Worm (Caenorhabditis elegans): Measurements from ENCODE around the gene str-13.
A peak's percentile ranks its signal among the peaks of the same experiment; 100 is the strongest.

The str-13 gene

DNA sequence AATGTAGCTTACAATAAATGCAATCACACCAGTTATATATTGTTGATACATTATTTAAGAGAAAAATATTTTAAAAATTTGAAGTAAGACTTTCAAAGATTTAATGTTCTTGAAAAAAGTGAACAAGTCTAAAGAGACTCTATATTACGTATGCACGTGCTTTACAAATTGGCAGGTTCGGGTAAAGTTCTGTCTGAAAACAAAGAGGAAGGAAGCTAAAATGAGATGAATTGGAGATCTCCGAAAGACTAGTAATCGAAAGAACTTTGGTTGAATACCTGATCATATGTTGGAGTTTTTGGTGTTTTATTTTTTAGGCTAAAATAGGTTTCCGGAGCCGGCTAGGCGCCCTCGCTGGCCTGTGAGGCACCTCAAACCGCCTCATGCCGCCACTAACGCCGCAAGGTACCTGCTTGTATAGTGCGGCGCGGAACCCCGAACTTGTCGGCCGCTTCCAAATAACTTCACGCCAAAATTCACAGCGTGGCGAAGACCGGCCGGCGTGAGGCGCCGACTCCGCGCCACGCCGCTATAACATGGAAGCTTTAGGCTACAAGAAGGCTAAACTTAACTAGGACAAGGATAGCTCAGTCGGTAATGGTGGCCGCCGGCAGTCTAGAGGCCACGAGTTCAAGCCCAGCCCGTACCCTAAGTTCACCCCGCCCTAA is 30.4 kb upstream of the str-13 start, which contains the start of gene srx-28 (continued):
- no peak for TF ChIP-seq sea-2 (GFP tag; IDR thresholded peaks at IDR 0.05)
- TF ChIP-seq ztf-26 (tag; optimal IDR thresholded peaks at IDR 0.05): no peak
- TF ChIP-seq mel-28 (tag; optimal IDR thresholded peaks at IDR 0.05; ENCODE audit: borderline replicate concordance): no peak
- TF ChIP-seq nfya-1 (tag; optimal IDR thresholded peaks at IDR 0.05; ENCODE audit: borderline replicate concordance, insufficient read depth): no peak
- no peak for TF ChIP-seq Y56A3A.18 (GFP tag; IDR thresholded peaks at IDR 0.05)
- no peak for TF ChIP-seq nhr-27 (tag; optimal IDR thresholded peaks at IDR 0.05)
- no peak for TF ChIP-seq unc-62 (GFP tag; optimal IDR thresholded peaks at IDR 0.05)
- TF ChIP-seq mes-4 (tag; optimal IDR thresholded peaks at IDR 0.05): no peak
- no peak for TF ChIP-seq Y95B8A.8 (GFP tag; IDR thresholded peaks at IDR 0.05)
- no peak for TF ChIP-seq B0035.1 (tag; optimal IDR thresholded peaks at IDR 0.05)
- TF ChIP-seq mcd-1 (GFP tag; IDR thresholded peaks at IDR 0.05): peak; percentile 43; the same call in 1 of the 2 replicates
- no peak for TF ChIP-seq repo-1 (tag; optimal IDR thresholded peaks at IDR 0.05)
- TF ChIP-seq F55B11.4 (tag; optimal IDR thresholded peaks at IDR 0.05; ENCODE audit: borderline replicate concordance, insufficient read depth): no peak
- TF ChIP-seq sptf-2 (GFP tag; optimal IDR thresholded peaks at IDR 0.05): no peak
- TF ChIP-seq pbrm-1 (GFP tag; IDR thresholded peaks at IDR 0.05): no peak

DNA sequence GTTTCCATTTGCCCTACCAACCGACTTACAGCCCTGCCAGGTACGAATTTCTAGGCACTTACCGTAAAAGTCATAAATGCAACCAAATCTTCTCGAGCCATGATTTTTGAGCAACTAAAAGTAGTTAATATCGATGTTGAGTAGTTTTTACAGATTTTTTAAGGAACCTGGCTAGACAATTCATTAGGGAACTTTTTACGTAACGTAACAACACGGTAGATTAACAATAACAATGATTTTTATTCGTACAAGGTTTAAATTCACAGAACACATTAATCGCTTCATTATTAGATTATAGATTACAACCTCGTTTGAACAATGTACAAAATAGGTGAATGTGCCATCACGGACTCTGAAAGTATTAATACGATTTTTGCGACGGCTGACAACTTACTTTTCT is 26.0 kb upstream of the str-13 start, which contains the start of gene srx-26:
Gene srx-26 (minus strand): TSS at position 101 of the 400 bp plus-strand sequence.
- TF ChIP-seq madf-6 (GFP tag; IDR thresholded peaks at IDR 0.05): no peak
- TF ChIP-seq madf-8 (GFP tag; conservative IDR thresholded peaks at IDR 0.05): no peak
- TF ChIP-seq mes-4 (tag; optimal IDR thresholded peaks at IDR 0.05): no peak
- no peak for TF ChIP-seq K12H6.12 (tag; optimal IDR thresholded peaks at IDR 0.05)
- TF ChIP-seq hrde-1 (tag; optimal IDR thresholded peaks at IDR 0.05; ENCODE audit: borderline replicate concordance): no peak
- no peak for TF ChIP-seq ets-4 (GFP tag; optimal IDR thresholded peaks at IDR 0.05)
- TF ChIP-seq ekl-4 (GFP tag; IDR thresholded peaks at IDR 0.05): no peak
- TF ChIP-seq K11D2.4 (GFP tag; IDR thresholded peaks at IDR 0.05): no peak
- TF ChIP-seq lin-35 (GFP tag; optimal IDR thresholded peaks at IDR 0.05): no peak
- no peak for TF ChIP-seq ceh-100 (GFP tag; IDR thresholded peaks at IDR 0.05)
- TF ChIP-seq egrh-3 (GFP tag; IDR thresholded peaks at IDR 0.05): no peak
- no peak for TF ChIP-seq atf-7 (tag; optimal IDR thresholded peaks at IDR 0.05)
- TF ChIP-seq ztf-3 (GFP tag; optimal IDR thresholded peaks at IDR 0.05): no peak
- no peak for TF ChIP-seq ccch-3 (GFP tag; optimal IDR thresholded peaks at IDR 0.05)
- no peak for TF ChIP-seq die-1 (tag; optimal IDR thresholded peaks at IDR 0.05)
- TF ChIP-seq ceh-58 (GFP tag; IDR thresholded peaks at IDR 0.05): no peak
- no peak for TF ChIP-seq hmg-1.2 (GFP tag; IDR thresholded peaks at IDR 0.05)
- TF ChIP-seq T26A5.8 (tag; optimal IDR thresholded peaks at IDR 0.05): no peak

DNA sequence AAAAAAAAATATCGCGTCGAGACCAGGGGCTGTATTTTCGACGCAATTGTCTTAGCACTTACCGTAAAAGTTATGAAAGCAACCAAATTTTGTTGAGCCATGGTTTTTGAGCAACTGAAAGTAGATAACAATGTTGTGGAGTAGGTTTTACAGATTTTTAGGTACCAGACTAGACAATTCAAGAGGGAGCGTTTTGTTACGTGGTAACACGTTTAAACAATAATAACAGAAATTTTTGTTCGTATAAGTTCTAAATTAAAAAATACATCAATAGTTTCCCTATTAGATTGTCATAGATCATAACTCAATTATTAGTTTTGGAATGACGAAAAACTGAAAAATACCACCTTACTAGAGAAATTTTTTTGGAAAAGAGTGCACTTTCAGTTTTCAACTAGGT is 23.0 kb upstream of the str-13 start, which contains the start of gene srx-24:
Gene srx-24 (minus strand): TSS at position 101 of the 400 bp plus-strand sequence.
- TF ChIP-seq B0261.1 (tag; optimal IDR thresholded peaks at IDR 0.05) (no peak), aptf-3 (GFP tag; IDR thresholded peaks at IDR 0.05) (no peak), lin-35 (GFP tag; optimal IDR thresholded peaks at IDR 0.05) (no peak), ceh-27 (GFP tag; optimal IDR thresholded peaks at IDR 0.05) (no peak), F37B4.10 (GFP tag; IDR thresholded peaks at IDR 0.05) (no peak), rec-8 (tag; optimal IDR thresholded peaks at IDR 0.05) (no peak), madf-6 (GFP tag; IDR thresholded peaks at IDR 0.05) (no peak), F52B5.7 (tag; optimal IDR thresholded peaks at IDR 0.05) (no peak), tbx-9 (tag; optimal IDR thresholded peaks at IDR 0.05; ENCODE audit: borderline replicate concordance) (no peak), Y79H2A.3 (GFP tag; conservative IDR thresholded peaks at IDR 0.05) (no peak), ama-1 (optimal IDR thresholded peaks at IDR 0.05) (no peak), ama-1 (GFP tag; optimal IDR thresholded peaks at IDR 0.05) (no peak), B0035.1 (tag; optimal IDR thresholded peaks at IDR 0.05) (no peak), lin-40 (tag; optimal IDR thresholded peaks at IDR 0.05) (no peak), Y95B8A.8 (GFP tag; IDR thresholded peaks at IDR 0.05) (no peak)
